Worm (Caenorhabditis elegans): Measurements from ENCODE around the gene Y97E10AR.4.

DNA sequence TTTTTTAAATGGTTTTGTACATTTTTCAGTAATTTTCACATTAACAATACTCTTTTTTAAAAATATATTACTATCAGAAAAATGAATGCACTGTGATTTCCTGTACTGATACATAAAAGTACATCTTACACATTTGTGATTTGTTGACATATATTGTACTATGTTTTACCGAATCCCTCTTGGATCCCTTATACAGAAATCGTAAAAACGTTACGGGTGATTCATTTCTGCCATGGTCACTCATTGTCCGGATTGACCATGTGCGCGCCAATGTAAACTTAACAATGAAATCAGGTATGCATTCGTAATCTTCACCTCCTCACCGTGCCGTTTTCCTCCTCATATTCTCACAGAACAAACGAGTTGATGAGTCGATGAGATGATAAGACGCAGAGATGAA is 44.1 kb upstream of the Y97E10AR.4 start, which contains the start of gene ZC513.2:
- TF ChIP-seq pha-4 (tag; optimal IDR thresholded peaks at IDR 0.05), result no peak
- no peak for TF ChIP-seq B0336.3 (GFP tag; IDR thresholded peaks at IDR 0.05)
